Fruit fly (Drosophila melanogaster): Measurements from ENCODE around the gene CG7208.

Gene CG7208

dm6 chr3R:18171983-18172967 is 13.2 kb downstream of the CG7208 start (continued):
- peak; percentile 86 for TF ChIP-seq CG11398 (GFP tag; optimal IDR thresholded peaks at IDR 0.05)
- TF ChIP-seq pb (GFP tag; optimal IDR thresholded peaks at IDR 0.05): peak; percentile 64
- TF ChIP-seq pfk (GFP tag; optimal IDR thresholded peaks at IDR 0.05): peak; percentile 6
- peak; percentile 94 for TF ChIP-seq CG15269 (tag; optimal IDR thresholded peaks at IDR 0.05)
- no peak for TF ChIP-seq CG42726 (GFP tag; IDR thresholded peaks at IDR 0.05; ENCODE audit: partially characterized antibody)
- TF ChIP-seq wor (GFP tag; IDR thresholded peaks at IDR 0.05): peak; percentile 92
- no peak for TF ChIP-seq nom (GFP tag; optimal IDR thresholded peaks at IDR 0.05)
- TF ChIP-seq Scr (GFP tag; IDR thresholded peaks at IDR 0.05; ENCODE audit: partially characterized antibody): no peak
- TF ChIP-seq CG10274 (GFP tag; optimal IDR thresholded peaks at IDR 0.05): peak; percentile 80
- TF ChIP-seq E2f2 (GFP tag; IDR thresholded peaks at IDR 0.05): peak; percentile 66
- no peak; the same call in 1 of the 3 replicates for TF ChIP-seq CG6175 (GFP tag; IDR thresholded peaks at IDR 0.05)
- TF ChIP-seq pita (GFP tag; optimal IDR thresholded peaks at IDR 0.05): no peak
- peak; percentile 65 for TF ChIP-seq CG7987 (GFP tag; optimal IDR thresholded peaks at IDR 0.05)
- peak; percentile 89 for TF ChIP-seq CG11723 (GFP tag; optimal IDR thresholded peaks at IDR 0.05)
- TF ChIP-seq Nf-YC (tag; optimal IDR thresholded peaks at IDR 0.05): peak; percentile 86
- peak; percentile 89 for TF ChIP-seq Atf6 (GFP tag; IDR thresholded peaks at IDR 0.05)
- peak; percentile 94 for TF ChIP-seq Xbp1 (GFP tag; optimal IDR thresholded peaks at IDR 0.05)
- peak; percentile 45 for TF ChIP-seq CG15479 (GFP tag; optimal IDR thresholded peaks at IDR 0.05)
- peak; percentile 92 for TF ChIP-seq Atf-2 (GFP tag; optimal IDR thresholded peaks at IDR 0.05)
- TF ChIP-seq tin (GFP tag; optimal IDR thresholded peaks at IDR 0.05): peak; percentile 92
- peak; percentile 73 for TF ChIP-seq CG31365 (tag; optimal IDR thresholded peaks at IDR 0.05)
- peak; percentile 94 for TF ChIP-seq zen (tag; optimal IDR thresholded peaks at IDR 0.05)
- peak; percentile 96 for TF ChIP-seq CG30403 (GFP tag; optimal IDR thresholded peaks at IDR 0.05)
- peak; percentile 96 for TF ChIP-seq CoRest (tag; optimal IDR thresholded peaks at IDR 0.05)
- TF ChIP-seq MBD-R2 (GFP tag; IDR thresholded peaks at IDR 0.05): peak; percentile 57; the same call in 1 of the 2 replicates
- TF ChIP-seq Trl (optimal IDR thresholded peaks at IDR 0.05): peak; percentile 76 to 77
- TF ChIP-seq Trl (GFP tag; optimal IDR thresholded peaks at IDR 0.05): peak; percentile 74
- peak; percentile 75 for TF ChIP-seq CG18011 (GFP tag; optimal IDR thresholded peaks at IDR 0.05)
- peak; percentile 85 for TF ChIP-seq Bdp1 (GFP tag; optimal IDR thresholded peaks at IDR 0.05)
- peak; percentile 87 for TF ChIP-seq CG8944 (GFP tag; optimal IDR thresholded peaks at IDR 0.05)
- TF ChIP-seq CG4617 (GFP tag; optimal IDR thresholded peaks at IDR 0.05; ENCODE audit: borderline replicate concordance): peak; percentile 72
- peak; percentile 72 for TF ChIP-seq CG3726 (GFP tag; IDR thresholded peaks at IDR 0.05)
- no peak for TF ChIP-seq ham (GFP tag; IDR thresholded peaks at IDR 0.05)
- peak; percentile 14 to 69 for TF ChIP-seq insv (GFP tag; optimal IDR thresholded peaks at IDR 0.05)
- TF ChIP-seq CG12659 (GFP tag; optimal IDR thresholded peaks at IDR 0.05): peak; percentile 95
- TF ChIP-seq nerfin-1 (tag; optimal IDR thresholded peaks at IDR 0.05): peak; percentile 93
- TF ChIP-seq CG10267 (tag; optimal IDR thresholded peaks at IDR 0.05): peak; percentile 89
- TF ChIP-seq CG17385 (GFP tag; optimal IDR thresholded peaks at IDR 0.05): peak; percentile 91
- peak; percentile 88 for TF ChIP-seq fd3F (GFP tag; optimal IDR thresholded peaks at IDR 0.05)
- peak; percentile 90 for TF ChIP-seq shn (GFP tag; optimal IDR thresholded peaks at IDR 0.05)
- peak; percentile 73 for TF ChIP-seq D19B (GFP tag; optimal IDR thresholded peaks at IDR 0.05)
- TF ChIP-seq CG6791 (GFP tag; IDR thresholded peaks at IDR 0.05; ENCODE audit: partially characterized antibody): no peak
- TF ChIP-seq sens (GFP tag): peak; percentile 99
- TF ChIP-seq HLHmδ (GFP tag; optimal IDR thresholded peaks at IDR 0.05): no peak
- TF ChIP-seq salm (tag; optimal IDR thresholded peaks at IDR 0.05): peak; percentile 91
- TF ChIP-seq bcd (GFP tag; optimal IDR thresholded peaks at IDR 0.05): peak; percentile 93
- TF ChIP-seq CG15073 (GFP tag; optimal IDR thresholded peaks at IDR 0.05): peak; percentile 63
- TF ChIP-seq BtbVII (GFP tag; optimal IDR thresholded peaks at IDR 0.05): peak; percentile 92
